Fruit fly (Drosophila melanogaster) whole organism, embryonic: Measurements from ENCODE around the gene CG7362.

Experiments used
- ATbp ChIP-seq: fragments of 200-800 bp; sonication (Bioruptor generic); optimal IDR thresholded peaks from 2 replicates; lab custom pipeline; 2017; ENCODE audit warnings: missing biosample characterization, mild to moderate bottlenecking, missing genetic modification characterization, missing genetic modification reagents
- CG10209 ChIP-seq: fragments of 200-800 bp; sonication (Bioruptor generic); optimal IDR thresholded peaks from 3 replicates; lab custom pipeline; 2017; ENCODE audit warnings: missing biosample characterization, mild to moderate bottlenecking, missing genetic modification characterization, missing genetic modification reagents
- CG11504 ChIP-seq: fragments of 200-800 bp; sonication (Bioruptor generic); optimal IDR thresholded peaks from 3 replicates; lab custom pipeline; 2019; ENCODE audit warnings: missing biosample characterization, mild to moderate bottlenecking, missing genetic modification characterization, moderate library complexity
- CG12104 ChIP-seq: fragments of 200-800 bp; sonication (Bioruptor generic); optimal IDR thresholded peaks from 3 replicates; lab custom pipeline; 2016; ENCODE audit warnings: missing biosample characterization, missing genetic modification characterization
- CG12659 ChIP-seq: fragments of 200-800 bp; sonication (Bioruptor generic); optimal IDR thresholded peaks from 3 replicates; lab custom pipeline; 2017; ENCODE audit warnings: mild to moderate bottlenecking, missing biosample characterization, missing genetic modification reagents, missing genetic modification characterization
- CG13287 ChIP-seq: fragments of 200-800 bp; sonication (Bioruptor generic); IDR thresholded peaks from 2 replicates; pipeline ENCODE4 v1.3.6; 2022; ENCODE audit warnings: missing biosample characterization, missing genetic modification characterization; ENCODE audit not compliant: partially characterized antibody
- CG15269 ChIP-seq: fragments of 200-800 bp; sonication (Bioruptor generic); optimal IDR thresholded peaks from 2 replicates; lab custom pipeline; 2018; ENCODE audit warnings: missing biosample characterization, mild to moderate bottlenecking, missing genetic modification characterization, moderate library complexity
- CG1603 ChIP-seq: fragments of 200-800 bp; sonication (Bioruptor generic); optimal IDR thresholded peaks from 2 replicates; lab custom pipeline; 2019; ENCODE audit warnings: missing biosample characterization, mild to moderate bottlenecking, missing genetic modification characterization, moderate library complexity
- CG17912 ChIP-seq: fragments of 200-800 bp; sonication (Bioruptor generic); optimal IDR thresholded peaks from 2 replicates; lab custom pipeline; 2018; ENCODE audit warnings: missing biosample characterization, mild to moderate bottlenecking, missing genetic modification characterization
- CG18599 ChIP-seq: fragments of 200-800 bp; sonication (Bioruptor generic); optimal IDR thresholded peaks from 3 replicates; lab custom pipeline; 2017; ENCODE audit warnings: missing biosample characterization, missing genetic modification characterization, mild to moderate bottlenecking, moderate library complexity, missing genetic modification reagents
- CG2129 ChIP-seq: fragments of 200-800 bp; sonication (Bioruptor generic); IDR thresholded peaks from 2 replicates; pipeline ENCODE4 v1.3.6; 2022; ENCODE audit warnings: missing biosample characterization, missing genetic modification characterization; ENCODE audit not compliant: partially characterized antibody
- CG2712 ChIP-seq: fragments of 200-800 bp; optimal IDR thresholded peaks from 3 replicates; lab custom pipeline; 2019; ENCODE audit warnings: missing biosample characterization, mild to moderate bottlenecking, missing genetic modification characterization, moderate library complexity
- CG31365 ChIP-seq: fragments of 200-800 bp; sonication (Bioruptor generic); optimal IDR thresholded peaks from 2 replicates; lab custom pipeline; 2018; ENCODE audit warnings: missing biosample characterization, mild to moderate bottlenecking, missing genetic modification characterization
- CG3163 ChIP-seq: fragments of 200-800 bp; sonication (Bioruptor generic); optimal IDR thresholded peaks from 3 replicates; lab custom pipeline; 2016; ENCODE audit warnings: missing biosample characterization, missing genetic modification characterization
- CG4328 ChIP-seq: fragments of 200-800 bp; sonication (Bioruptor generic); optimal IDR thresholded peaks from 3 replicates; lab custom pipeline; 2017; ENCODE audit warnings: missing biosample characterization, missing genetic modification reagents, missing genetic modification characterization
- CG43689 ChIP-seq: fragments of 200-800 bp; sonication (Bioruptor generic); IDR thresholded peaks from 2 replicates; pipeline ENCODE4 v1.3.6; 2022; ENCODE audit warnings: missing biosample characterization, missing genetic modification characterization
- CG6791 ChIP-seq: fragments of 200-800 bp; sonication (Bioruptor generic); IDR thresholded peaks from 3 replicates; pipeline ENCODE4 v1.3.6; 2022; ENCODE audit warnings: missing biosample characterization, missing genetic modification characterization; ENCODE audit not compliant: partially characterized antibody
- CG7271 ChIP-seq: fragments of 200-800 bp; sonication (Bioruptor generic); optimal IDR thresholded peaks from 2 replicates; lab custom pipeline; 2018; ENCODE audit warnings: missing biosample characterization, mild to moderate bottlenecking, missing genetic modification characterization, moderate library complexity
- CG9437 ChIP-seq: fragments of 200-800 bp; sonication (Bioruptor generic); optimal IDR thresholded peaks from 2 replicates; lab custom pipeline; 2018; ENCODE audit warnings: missing biosample characterization, mild to moderate bottlenecking, missing genetic modification characterization
- Doc2 ChIP-seq: fragments of 200-800 bp; sonication (Bioruptor generic); IDR thresholded peaks from 2 replicates; pipeline ENCODE4 v1.3.6; 2022; ENCODE audit warnings: missing biosample characterization, missing genetic modification characterization
- Elba2 ChIP-seq: fragments of 200-800 bp; sonication (Bioruptor generic); optimal IDR thresholded peaks from 3 replicates; lab custom pipeline; 2016; ENCODE audit warnings: missing biosample characterization, missing genetic modification characterization
- HLH4C ChIP-seq: fragments of 200-800 bp; sonication (Bioruptor generic); IDR thresholded peaks from 3 replicates; pipeline ENCODE4 v1.3.6; 2022; ENCODE audit warnings: missing biosample characterization, missing genetic modification characterization; ENCODE audit not compliant: partially characterized antibody
- HLHmδ ChIP-seq: fragments of 200-800 bp; sonication (Bioruptor generic); optimal IDR thresholded peaks from 2 replicates; lab custom pipeline; 2018; ENCODE audit warnings: missing biosample characterization, mild to moderate bottlenecking, missing genetic modification characterization, moderate library complexity
- Hmr ChIP-seq: fragments of 200-800 bp; sonication (Bioruptor generic); optimal IDR thresholded peaks from 3 replicates; lab custom pipeline; 2017; ENCODE audit warnings: mild to moderate bottlenecking, missing biosample characterization, missing genetic modification reagents, missing genetic modification characterization
- Meics ChIP-seq: fragments of 200-800 bp; sonication (Bioruptor generic); optimal IDR thresholded peaks from 2 replicates; lab custom pipeline; 2017; ENCODE audit warnings: missing biosample characterization, mild to moderate bottlenecking, missing genetic modification characterization
- NFAT ChIP-seq: fragments of 200-800 bp; sonication (Bioruptor generic); IDR thresholded peaks from 2 replicates; pipeline ENCODE4 v1.3.6; 2022; ENCODE audit warnings: missing biosample characterization, missing genetic modification characterization
- NK7.1 ChIP-seq: fragments of 200-800 bp; sonication (Bioruptor generic); optimal IDR thresholded peaks from 3 replicates; lab custom pipeline; 2016; ENCODE audit warnings: missing biosample characterization, missing genetic modification characterization
- Ssrp ChIP-seq: fragments of 200-800 bp; sonication (Bioruptor generic); optimal IDR thresholded peaks from 2 replicates; lab custom pipeline; 2018; ENCODE audit warnings: missing biosample characterization, mild to moderate bottlenecking, missing genetic modification characterization, moderate library complexity
- Tbp ChIP-seq: fragments of >200 bp; optimal IDR thresholded peaks from 2 replicates; lab custom pipeline; 2018; ENCODE audit warnings: missing biosample characterization, missing genetic modification characterization
- ac ChIP-seq: fragments of 200-800 bp; sonication (Bioruptor generic); optimal IDR thresholded peaks from 3 replicates; lab custom pipeline; 2017; ENCODE audit warnings: missing biosample characterization, mild to moderate bottlenecking, missing genetic modification characterization
- da ChIP-seq: fragments of 200-800 bp; sonication (Bioruptor generic); optimal IDR thresholded peaks from 2 replicates; lab custom pipeline; 2016; ENCODE audit warnings: missing biosample characterization, missing genetic modification characterization
- gem ChIP-seq: fragments of 200-800 bp; sonication (Bioruptor generic); optimal IDR thresholded peaks from 2 replicates; lab custom pipeline; 2019; ENCODE audit warnings: missing biosample characterization, mild to moderate bottlenecking, missing genetic modification characterization, moderate library complexity
- grau ChIP-seq: fragments of 200-800 bp; optimal IDR thresholded peaks from 3 replicates; lab custom pipeline; 2019; ENCODE audit warnings: missing biosample characterization, mild to moderate bottlenecking, missing genetic modification characterization, moderate library complexity
- gsb-n ChIP-seq: fragments of 200-800 bp; sonication (Bioruptor generic); optimal IDR thresholded peaks from 3 replicates; lab custom pipeline; 2018; ENCODE audit warnings: missing biosample characterization, mild to moderate bottlenecking, missing genetic modification characterization
- gt ChIP-seq: fragments of 200-800 bp; sonication (Bioruptor generic); IDR thresholded peaks from 2 replicates; pipeline ENCODE4 v1.3.6; 2022; ENCODE audit warnings: missing biosample characterization, missing genetic modification characterization
- jumu ChIP-seq: fragments of 200-800 bp; sonication (Bioruptor generic); optimal IDR thresholded peaks from 3 replicates; lab custom pipeline; 2016; ENCODE audit warnings: missing biosample characterization, missing genetic modification characterization
- ken ChIP-seq: fragments of 200-800 bp; sonication (Bioruptor generic); IDR thresholded peaks from 3 replicates; pipeline ENCODE4 v1.3.6; 2022; ENCODE audit warnings: missing biosample characterization, missing genetic modification characterization
- kni ChIP-seq: fragments of 200-800 bp; sonication (Bioruptor generic); optimal IDR thresholded peaks from 3 replicates; lab custom pipeline; 2017; ENCODE audit warnings: mild to moderate bottlenecking, missing biosample characterization, missing genetic modification reagents, missing genetic modification characterization
- nerfin-1 ChIP-seq: fragments of 200-800 bp; sonication (Bioruptor generic); optimal IDR thresholded peaks from 3 replicates; lab custom pipeline; 2019; ENCODE audit warnings: missing biosample characterization, mild to moderate bottlenecking, missing genetic modification characterization, moderate library complexity
- pho ChIP-seq: fragments of 200-800 bp; sonication (Bioruptor generic); optimal IDR thresholded peaks from 2 replicates; lab custom pipeline; 2016; ENCODE audit warnings: missing biosample characterization, missing genetic modification characterization
- pita ChIP-seq: fragments of 200-800 bp; sonication (Bioruptor generic); optimal IDR thresholded peaks from 2 replicates; lab custom pipeline; 2017; ENCODE audit warnings: missing biosample characterization, mild to moderate bottlenecking, missing genetic modification characterization
- rib ChIP-seq: fragments of 200-800 bp; sonication (Bioruptor generic); IDR thresholded peaks from 2 replicates; pipeline ENCODE4 v1.3.6; 2022; ENCODE audit warnings: missing biosample characterization, missing genetic modification characterization
- sqz ChIP-seq: fragments of 200-800 bp; sonication (Bioruptor generic); optimal IDR thresholded peaks from 3 replicates; lab custom pipeline; 2018; ENCODE audit warnings: missing biosample characterization, mild to moderate bottlenecking, missing genetic modification characterization
- toy ChIP-seq: fragments of 200-800 bp; sonication (Bioruptor generic); IDR thresholded peaks from 2 replicates; pipeline ENCODE4 v1.3.6; 2022; ENCODE audit warnings: missing biosample characterization, missing genetic modification characterization
- tx ChIP-seq: fragments of 200-800 bp; sonication (Bioruptor generic); optimal IDR thresholded peaks from 2 replicates; lab custom pipeline; 2016; ENCODE audit warnings: missing biosample characterization, missing genetic modification characterization
- unpg ChIP-seq: fragments of 200-800 bp; sonication (Bioruptor generic); optimal IDR thresholded peaks from 3 replicates; lab custom pipeline; 2018; ENCODE audit warnings: missing biosample characterization, mild to moderate bottlenecking, missing genetic modification characterization, moderate library complexity
- wek ChIP-seq: fragments of 200-800 bp; sonication (Bioruptor generic); optimal IDR thresholded peaks from 3 replicates; lab custom pipeline; 2018; ENCODE audit warnings: missing biosample characterization, mild to moderate bottlenecking, missing genetic modification characterization, moderate library complexity
- zfh1 ChIP-seq: fragments of 200-800 bp; sonication (Bioruptor generic); IDR thresholded peaks from 3 replicates; pipeline ENCODE4 v1.3.6; 2022; ENCODE audit warnings: missing biosample characterization, missing genetic modification characterization

Gene CG7362

DNA sequence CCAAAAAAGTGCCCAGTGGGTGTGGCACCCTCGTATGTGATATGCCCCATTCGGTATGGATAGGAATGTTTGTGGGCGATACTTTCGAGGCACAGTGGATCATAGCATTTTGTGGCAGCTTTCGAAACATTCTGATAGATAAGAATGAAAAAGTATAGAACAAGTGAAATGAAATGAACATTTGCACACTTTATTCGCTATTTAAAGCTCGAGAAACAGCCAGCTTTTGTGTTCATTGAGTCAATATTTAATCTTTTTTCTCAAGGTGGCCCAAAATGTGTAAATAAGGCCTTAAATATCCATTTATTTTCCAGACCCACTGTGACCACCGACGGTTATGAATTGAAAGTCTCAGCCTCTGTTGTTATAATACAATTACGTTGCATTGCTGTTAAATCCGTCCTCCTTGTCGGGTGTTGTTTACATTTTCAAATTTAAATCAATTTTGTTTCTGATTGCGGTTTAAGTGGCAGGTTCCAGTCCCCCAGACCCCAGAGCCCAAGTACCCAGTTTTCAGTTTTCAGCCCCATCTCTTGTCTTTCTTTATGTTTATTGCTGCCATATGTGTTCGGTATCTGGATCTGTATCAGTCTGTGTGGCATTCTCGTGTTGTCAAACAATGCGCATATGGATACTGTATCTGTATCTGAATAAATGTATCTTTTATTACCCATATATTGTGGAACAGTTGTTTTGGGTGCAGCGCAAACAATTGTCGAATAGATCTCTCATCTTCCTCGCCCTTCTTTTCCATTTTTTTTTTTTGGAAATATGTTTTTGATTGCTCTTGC is 9.7 kb downstream of the CG7362 start (continued):
- TF ChIP-seq HLHmδ (no peak), wek (GFP tag; lab: Kevin White, UChicago) (no peak), CG17912 (GFP tag; lab: Kevin White, UChicago) (no peak), CG31365 (tag; lab: Kevin White, UChicago) (no peak), CG2129 (GFP tag; lab: Robert Waterston, UW) (no peak), CG43689 (GFP tag; lab: Robert Waterston, UW) (no peak), Meics (GFP tag; lab: Kevin White, UChicago) (peak; percentile 27), CG10209 (GFP tag; lab: Kevin White, UChicago) (peak; percentile 32), Tbp (GFP tag; lab: Kevin White, UChicago) (no peak), CG1603 (tag; lab: Kevin White, UChicago) (peak; percentile 45), unpg (GFP tag; lab: Kevin White, UChicago) (peak; percentile 51), jumu (GFP tag; lab: Kevin White, UChicago) (no peak), NK7.1 (GFP tag; lab: Kevin White, UChicago) (no peak), CG13287 (GFP tag; lab: Robert Waterston, UW) (no peak), CG12659 (GFP tag; lab: Kevin White, UChicago) (peak; percentile 27), da (GFP tag; lab: Kevin White, UChicago) (no peak), gsb-n (peak; percentile 55), CG11504 (peak; percentile 45), CG7271 (no peak), sqz (GFP tag; lab: Kevin White, UChicago) (no peak), Elba2 (GFP tag; lab: Kevin White, UChicago) (no peak), CG4328 (GFP tag; lab: Kevin White, UChicago) (no peak), CG2712 (tag; lab: Kevin White, UChicago) (peak; percentile 48), ac (no peak), toy (GFP tag; lab: Robert Waterston, UW) (0 out of 2 replicates have a peak, but pooled peaks have one; percentile 30), HLH4C (GFP tag; lab: Robert Waterston, UW) (no peak), NFAT (GFP tag; lab: Robert Waterston, UW) (no peak), CG12104 (GFP tag; lab: Kevin White, UChicago) (no peak), rib (GFP tag; lab: Robert Waterston, UW) (no peak), Doc2 (GFP tag; lab: Robert Waterston, UW) (no peak), CG18599 (GFP tag; lab: Kevin White, UChicago) (no peak), grau (peak; percentile 35), CG6791 (GFP tag; lab: Robert Waterston, UW) (no peak), Ssrp (peak; percentile 23), ATbp (GFP tag; lab: Kevin White, UChicago) (peak; percentile 51), ken (GFP tag; lab: Robert Waterston, UW) (no peak), gt (no peak), kni (GFP tag; lab: Kevin White, UChicago) (peak; percentile 12), CG9437 (GFP tag; lab: Kevin White, UChicago) (peak; percentile 11), gem (tag; lab: Kevin White, UChicago) (peak; percentile 63), nerfin-1 (tag; lab: Kevin White, UChicago) (peak; percentile 6), pita (no peak), CG3163 (GFP tag; lab: Kevin White, UChicago) (no peak), CG15269 (tag; lab: Kevin White, UChicago) (peak; percentile 9), Hmr (GFP tag; lab: Kevin White, UChicago) (peak; percentile 4), tx (no peak), pho (GFP tag; lab: Kevin White, UChicago) (no peak), zfh1 (0 out of 3 replicates have a peak, but pooled peaks have one; percentile 31)
